Worm (Caenorhabditis elegans): ENCODE data around the gene grd-3.

DNA sequence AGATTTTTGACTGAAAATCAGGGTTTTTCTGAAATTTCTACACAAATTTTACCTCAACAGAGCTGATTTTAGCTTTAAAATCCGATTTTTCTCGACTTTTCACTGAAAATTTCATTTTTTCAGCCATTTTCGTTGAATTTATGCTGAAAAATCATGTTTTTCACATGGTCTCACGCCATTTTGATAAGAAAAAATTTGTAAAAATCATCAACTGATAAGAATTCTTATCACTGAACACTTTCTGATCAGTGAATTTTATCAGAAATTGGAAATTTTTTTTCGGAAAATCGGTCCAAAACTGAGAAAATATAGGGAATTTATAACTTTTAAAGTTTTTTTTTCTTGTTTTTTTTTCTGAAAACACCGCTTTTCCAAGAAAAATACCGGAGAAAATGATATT lies 38.5 kb upstream of the grd-3 start:
- TF ChIP-seq zag-1 (tag; optimal IDR thresholded peaks at IDR 0.05) (no peak), lin-11 (tag; optimal IDR thresholded peaks at IDR 0.05) (no peak), C34F6.9 (tag; optimal IDR thresholded peaks at IDR 0.05) (no peak), ceh-82 (tag; optimal IDR thresholded peaks at IDR 0.05) (no peak), dmd-4 (tag; optimal IDR thresholded peaks at IDR 0.05) (no peak), mab-5 (tag; optimal IDR thresholded peaks at IDR 0.05) (no peak), elt-1 (tag; optimal IDR thresholded peaks at IDR 0.05) (no peak), ZK546.5 (tag; optimal IDR thresholded peaks at IDR 0.05) (no peak), egl-27 (tag; optimal IDR thresholded peaks at IDR 0.05) (no peak), blmp-1 (tag; optimal IDR thresholded peaks at IDR 0.05; ENCODE audit: insufficient read depth) (no peak)
